Fruit fly (Drosophila melanogaster) whole organism, embryonic: ENCODE data around the gene IleRS-m.

Source experiments
- Bgb ChIP-seq: fragments of 200-800 bp; sonication (Bioruptor generic); IDR thresholded peaks from 2 replicates; pipeline ENCODE4 v1.3.6; 2022; ENCODE audit warnings: missing biosample characterization, missing genetic modification characterization; ENCODE audit not compliant: partially characterized antibody
- CG10267 ChIP-seq: fragments of 200-800 bp; sonication (Bioruptor generic); optimal IDR thresholded peaks from 2 replicates; lab custom pipeline; 2018; ENCODE audit warnings: missing biosample characterization, mild to moderate bottlenecking, missing genetic modification characterization, moderate library complexity
- CG10979 ChIP-seq: fragments of 200-800 bp; sonication (Bioruptor generic); optimal IDR thresholded peaks from 2 replicates; lab custom pipeline; 2018; ENCODE audit warnings: missing biosample characterization, mild to moderate bottlenecking, missing genetic modification characterization, moderate library complexity
- CG12942 ChIP-seq: fragments of 200-800 bp; sonication (Bioruptor generic); optimal IDR thresholded peaks from 3 replicates; lab custom pipeline; 2016; ENCODE audit warnings: missing biosample characterization, missing genetic modification characterization
- CG13775 ChIP-seq: fragments of 200-800 bp; sonication (Bioruptor generic); optimal IDR thresholded peaks from 3 replicates; lab custom pipeline; 2017; ENCODE audit warnings: missing biosample characterization, mild to moderate bottlenecking, missing genetic modification characterization
- CG14860 ChIP-seq: fragments of 200-800 bp; sonication (Bioruptor generic); IDR thresholded peaks from 3 replicates; pipeline ENCODE4 v1.3.6; 2022; ENCODE audit warnings: missing biosample characterization, missing genetic modification characterization; ENCODE audit not compliant: partially characterized antibody
- CG15514 ChIP-seq: fragments of 200-800 bp; sonication (Bioruptor generic); optimal IDR thresholded peaks from 3 replicates; lab custom pipeline; 2017; ENCODE audit warnings: missing biosample characterization, missing genetic modification characterization, mild to moderate bottlenecking, moderate library complexity, missing genetic modification reagents
- CG17186 ChIP-seq: fragments of 200-800 bp; sonication (Bioruptor generic); optimal IDR thresholded peaks from 3 replicates; lab custom pipeline; 2017; ENCODE audit warnings: missing biosample characterization, missing genetic modification reagents, missing genetic modification characterization
- CG17328 ChIP-seq: fragments of 200-800 bp; sonication (Bioruptor generic); IDR thresholded peaks from 2 replicates; pipeline ENCODE4 v1.3.6; 2022; ENCODE audit warnings: missing biosample characterization, missing genetic modification characterization
- CG2116 ChIP-seq: fragments of 200-800 bp; sonication (Bioruptor generic); optimal IDR thresholded peaks from 3 replicates; lab custom pipeline; 2018; ENCODE audit warnings: missing biosample characterization, mild to moderate bottlenecking, missing genetic modification characterization
- CG30403 ChIP-seq: fragments of 200-800 bp; sonication (Bioruptor generic); optimal IDR thresholded peaks from 3 replicates; lab custom pipeline; 2016; ENCODE audit warnings: missing biosample characterization, missing genetic modification characterization
- CG34224 ChIP-seq: fragments of 200-800 bp; sonication (Bioruptor generic); IDR thresholded peaks from 3 replicates; pipeline ENCODE4 v1.3.6; 2022; ENCODE audit warnings: missing biosample characterization, missing genetic modification characterization; ENCODE audit not compliant: partially characterized antibody
- CG5953 ChIP-seq: fragments of 200-800 bp; sonication (Bioruptor generic); IDR thresholded peaks from 2 replicates; pipeline ENCODE4 v1.3.6; 2022; ENCODE audit warnings: missing biosample characterization, missing genetic modification characterization
- CG6791 ChIP-seq: fragments of 200-800 bp; sonication (Bioruptor generic); IDR thresholded peaks from 3 replicates; pipeline ENCODE4 v1.3.6; 2022; ENCODE audit warnings: missing biosample characterization, missing genetic modification characterization; ENCODE audit not compliant: partially characterized antibody
- CG8089 ChIP-seq: fragments of 200-800 bp; sonication (Bioruptor generic); optimal IDR thresholded peaks from 3 replicates; lab custom pipeline; 2016; ENCODE audit warnings: missing biosample characterization, missing genetic modification characterization
- CG9797 ChIP-seq: fragments of 200-800 bp; sonication (Bioruptor generic); optimal IDR thresholded peaks from 3 replicates; lab custom pipeline; 2018; ENCODE audit warnings: missing biosample characterization, mild to moderate bottlenecking, missing genetic modification characterization
- CG9932 ChIP-seq: fragments of 200-800 bp; sonication (Bioruptor generic); IDR thresholded peaks from 2 replicates; pipeline ENCODE4 v1.3.6; 2022; ENCODE audit warnings: missing biosample characterization, missing genetic modification characterization
- CHES-1-like ChIP-seq: fragments of 200-800 bp; sonication (Bioruptor generic); optimal IDR thresholded peaks from 2 replicates; lab custom pipeline; 2016; ENCODE audit warnings: missing biosample characterization, missing genetic modification characterization
- Dp ChIP-seq: fragments of 200-800 bp; sonication (Bioruptor generic); optimal IDR thresholded peaks from 2 replicates; lab custom pipeline; 2018; ENCODE audit warnings: missing biosample characterization, mild to moderate bottlenecking, missing genetic modification characterization, moderate library complexity
- Dref ChIP-seq: fragments of 200-800 bp; sonication (Bioruptor generic); IDR thresholded peaks from 2 replicates; pipeline ENCODE4 v1.3.6; 2022; ENCODE audit warnings: missing biosample characterization, missing genetic modification characterization
- E2f2 ChIP-seq: fragments of 200-800 bp; sonication (Bioruptor generic); IDR thresholded peaks from 2 replicates; pipeline ENCODE4 v1.3.6; 2022; ENCODE audit warnings: missing biosample characterization, missing genetic modification characterization
- Ets97D ChIP-seq: fragments of 200-800 bp; sonication (Bioruptor generic); optimal IDR thresholded peaks from 3 replicates; lab custom pipeline; 2016; ENCODE audit warnings: missing biosample characterization, missing genetic modification characterization
- Hey ChIP-seq: fragments of 200-800 bp; sonication (Bioruptor generic); optimal IDR thresholded peaks from 3 replicates; lab custom pipeline; 2018; ENCODE audit warnings: missing biosample characterization, mild to moderate bottlenecking, missing genetic modification characterization
- Hr3 ChIP-seq: fragments of 200-800 bp; sonication (Bioruptor generic); optimal IDR thresholded peaks from 3 replicates; lab custom pipeline; 2016; ENCODE audit warnings: missing biosample characterization, missing genetic modification characterization
- Myb ChIP-seq: fragments of 200-800 bp; sonication (Bioruptor generic); optimal IDR thresholded peaks from 2 replicates; lab custom pipeline; 2016; ENCODE audit warnings: missing biosample characterization, missing genetic modification characterization
- Oaz ChIP-seq: fragments of 200-800 bp; sonication (Bioruptor generic); IDR thresholded peaks from 2 replicates; pipeline ENCODE4 v1.3.6; 2022; ENCODE audit warnings: missing biosample characterization, missing genetic modification characterization
- Spps ChIP-seq: fragments of 200-800 bp; sonication (Bioruptor generic); optimal IDR thresholded peaks from 2 replicates; lab custom pipeline; 2018; ENCODE audit warnings: missing biosample characterization, mild to moderate bottlenecking, missing genetic modification characterization
- Sry-δ ChIP-seq: fragments of 200-800 bp; sonication (Bioruptor generic); optimal IDR thresholded peaks from 2 replicates; lab custom pipeline; 2016; ENCODE audit warnings: missing biosample characterization, missing genetic modification characterization
- Vsx1 ChIP-seq: fragments of 200-800 bp; sonication (Bioruptor generic); optimal IDR thresholded peaks from 2 replicates; lab custom pipeline; 2017; ENCODE audit warnings: missing biosample characterization, mild to moderate bottlenecking, missing genetic modification characterization, missing genetic modification reagents
- YL-1 ChIP-seq: fragments of 200-800 bp; sonication (Bioruptor generic); optimal IDR thresholded peaks from 3 replicates; lab custom pipeline; 2017; ENCODE audit warnings: missing biosample characterization, mild to moderate bottlenecking, missing genetic modification characterization
- amos ChIP-seq: fragments of 200-800 bp; sonication (Bioruptor generic); IDR thresholded peaks from 2 replicates; pipeline ENCODE4 v1.3.6; 2022; ENCODE audit warnings: missing biosample characterization, missing genetic modification characterization; ENCODE audit not compliant: partially characterized antibody
- ato ChIP-seq: fragments of 200-800 bp; sonication (Bioruptor generic); IDR thresholded peaks from 2 replicates; pipeline ENCODE4 v1.3.6; 2022; ENCODE audit warnings: missing biosample characterization, missing genetic modification characterization; ENCODE audit not compliant: partially characterized antibody
- bbx ChIP-seq: fragments of 200-800 bp; sonication (Bioruptor generic); IDR thresholded peaks from 2 replicates; pipeline ENCODE4 v1.3.6; 2022; ENCODE audit warnings: missing biosample characterization, missing genetic modification characterization; ENCODE audit not compliant: partially characterized antibody
- bigmax ChIP-seq: fragments of 200-800 bp; sonication (Bioruptor generic); optimal IDR thresholded peaks from 2 replicates; lab custom pipeline; 2018; ENCODE audit warnings: missing biosample characterization, mild to moderate bottlenecking, missing genetic modification characterization
- bowl ChIP-seq: fragments of 200-800 bp; sonication (Bioruptor generic); IDR thresholded peaks from 2 replicates; pipeline ENCODE4 v1.3.6; 2022; ENCODE audit warnings: missing biosample characterization, missing genetic modification characterization
- gfzf ChIP-seq: fragments of 200-800 bp; sonication (Bioruptor generic); optimal IDR thresholded peaks from 2 replicates; lab custom pipeline; 2016; ENCODE audit warnings: missing biosample characterization, mild to moderate bottlenecking, missing genetic modification characterization, moderate library complexity
- grn ChIP-seq: fragments of 200-800 bp; sonication (Bioruptor generic); optimal IDR thresholded peaks from 3 replicates; lab custom pipeline; 2017; ENCODE audit warnings: missing biosample characterization, missing genetic modification characterization
- hkb ChIP-seq, 2 experiments: fragments of 200-800 bp in 1 of 2; fragments of >200 bp in 1 of 2; sonication (Bioruptor generic) in 1 of 2; IDR thresholded peaks in 1 of 2; optimal IDR thresholded peaks in 1 of 2; 2 replicates each; pipeline versions ENCODE4 v1.3.6 to Lab custom; 2017 to 2022; ENCODE audit warnings: missing biosample characterization in 1 of 2, missing genetic modification characterization in 1 of 2
- hth ChIP-seq: fragments of >200 bp; optimal IDR thresholded peaks from 2 replicates; lab custom pipeline; 2017; ENCODE audit warnings: inconsistent platforms
- kay ChIP-seq: fragments of 200-800 bp; sonication (Bioruptor generic); optimal IDR thresholded peaks from 2 replicates; lab custom pipeline; 2016; ENCODE audit warnings: missing biosample characterization, missing genetic modification characterization
- ken ChIP-seq: fragments of 200-800 bp; sonication (Bioruptor generic); IDR thresholded peaks from 3 replicates; pipeline ENCODE4 v1.3.6; 2022; ENCODE audit warnings: missing biosample characterization, missing genetic modification characterization
- knrl ChIP-seq: fragments of 200-800 bp; sonication (Bioruptor generic); IDR thresholded peaks from 3 replicates; pipeline ENCODE4 v1.3.6; 2022; ENCODE audit warnings: missing biosample characterization, missing genetic modification characterization; ENCODE audit not compliant: partially characterized antibody
- mld ChIP-seq: fragments of 200-800 bp; sonication (Bioruptor generic); IDR thresholded peaks from 3 replicates; pipeline ENCODE4 v1.3.6; 2022; ENCODE audit warnings: missing biosample characterization, missing genetic modification characterization; ENCODE audit not compliant: partially characterized antibody
- phol ChIP-seq: fragments of 200-800 bp; sonication (Bioruptor generic); optimal IDR thresholded peaks from 3 replicates; lab custom pipeline; 2018; ENCODE audit warnings: missing biosample characterization, mild to moderate bottlenecking, missing genetic modification characterization, moderate library complexity
- pzg ChIP-seq: fragments of 200-800 bp; sonication (Bioruptor generic); optimal IDR thresholded peaks from 3 replicates; lab custom pipeline; 2018; ENCODE audit warnings: missing biosample characterization, mild to moderate bottlenecking, missing genetic modification characterization, moderate library complexity
- tll ChIP-seq, 2 experiments: fragments of 200-800 bp in 1 of 2; fragments of >200 bp in 1 of 2; sonication (Bioruptor generic) in 1 of 2; optimal IDR thresholded peaks; 2 replicates each; lab custom pipeline; 2017 to 2019; ENCODE audit warnings: missing biosample characterization in 2 of 2, missing genetic modification characterization in 2 of 2, mild to moderate bottlenecking in 1 of 2, moderate library complexity in 1 of 2
- ttk ChIP-seq: fragments of 200-800 bp; sonication (Bioruptor generic); IDR thresholded peaks from 2 replicates; pipeline ENCODE4 v2.1.2; 2022; ENCODE audit warnings: missing biosample characterization, missing genetic modification characterization
- usp ChIP-seq: fragments of >200 bp; optimal IDR thresholded peaks from 2 replicates; lab custom pipeline; 2017; ENCODE audit warnings: missing biosample characterization, missing genetic modification characterization
- wek ChIP-seq: fragments of 200-800 bp; sonication (Bioruptor generic); optimal IDR thresholded peaks from 3 replicates; lab custom pipeline; 2018; ENCODE audit warnings: missing biosample characterization, mild to moderate bottlenecking, missing genetic modification characterization, moderate library complexity

The IleRS-m gene

dm6 chr3L:16139131-16139530, 39.1 kb downstream of the IleRS-m start (continued):
- TF ChIP-seq CHES-1-like (GFP tag; lab: Kevin White, UChicago) (no peak), pzg (GFP tag; lab: Kevin White, UChicago) (peak; percentile 78), Ets97D (GFP tag; lab: Kevin White, UChicago) (peak; percentile 71), Spps (tag; lab: Kevin White, UChicago) (no peak), Bgb (GFP tag; lab: Robert Waterston, UW) (peak; percentile 49), Dref (GFP tag; lab: Robert Waterston, UW) (peak; percentile 93), CG30403 (GFP tag; lab: Kevin White, UChicago) (no peak), CG6791 (GFP tag; lab: Robert Waterston, UW) (peak; percentile 46; the same call in 1 of the 3 replicates), usp (GFP tag; lab: Kevin White, UChicago) (no peak), Oaz (no peak), ttk (GFP tag; lab: Robert Waterston, UW) (no peak), Vsx1 (GFP tag; lab: Kevin White, UChicago) (no peak), CG15514 (GFP tag; lab: Kevin White, UChicago) (peak; percentile 51), CG2116 (peak; percentile 98), CG10267 (peak; percentile 31), CG17328 (no peak), CG34224 (peak; percentile 55; the same call in 2 of the 3 replicates), Sry-δ (GFP tag; lab: Kevin White, UChicago) (peak; percentile 65), mld (no peak), hth (no peak), CG9797 (GFP tag; lab: Kevin White, UChicago) (peak; percentile 9), phol (tag; lab: Kevin White, UChicago) (peak; percentile 32), YL-1 (GFP tag; lab: Kevin White, UChicago) (no peak), CG9932 (GFP tag; lab: Robert Waterston, UW) (no peak), CG14860 (GFP tag; lab: Robert Waterston, UW) (0 out of 3 replicates have a peak, but pooled peaks have one; percentile 36), CG17186 (GFP tag; lab: Kevin White, UChicago) (peak; percentile 20), tll (GFP tag; optimal IDR thresholded peaks at IDR 0.05; lab: Kevin White, UChicago) (no peak), E2f2 (GFP tag; lab: Robert Waterston, UW) (peak; percentile 99), knrl (GFP tag; lab: Robert Waterston, UW) (peak; percentile 36; the same call in 1 of the 3 replicates), Myb (peak; percentile 98), bowl (GFP tag; lab: Robert Waterston, UW) (no peak), Dp (GFP tag; lab: Kevin White, UChicago) (peak; percentile 99), bbx (GFP tag; lab: Robert Waterston, UW) (peak; percentile 35; the same call in 1 of the 2 replicates), CG5953 (GFP tag; lab: Robert Waterston, UW) (no peak), wek (GFP tag; lab: Kevin White, UChicago) (no peak), ken (GFP tag; lab: Robert Waterston, UW) (no peak), gfzf (GFP tag; lab: Kevin White, UChicago) (peak; percentile 28), CG13775 (GFP tag; lab: Kevin White, UChicago) (no peak), amos (GFP tag; lab: Robert Waterston, UW) (peak; percentile 48; the same call in 1 of the 2 replicates), grn (peak; percentile 37), Hey (no peak), CG8089 (GFP tag; lab: Kevin White, UChicago) (no peak), kay (GFP tag; lab: Kevin White, UChicago) (no peak), CG10979 (tag; lab: Kevin White, UChicago) (no peak), CG12942 (GFP tag; lab: Kevin White, UChicago) (no peak), bigmax (GFP tag; lab: Kevin White, UChicago) (no peak), hkb (optimal IDR thresholded peaks at IDR 0.05; lab: Kevin White, UChicago) (no peak), hkb (GFP tag; IDR thresholded peaks at IDR 0.05; lab: Robert Waterston, UW) (no peak), ato (0 out of 2 replicates have a peak, but pooled peaks have one; percentile 28), Hr3 (GFP tag; lab: Kevin White, UChicago) (no peak)
